Worm (Caenorhabditis elegans) whole organism, mixed stage, embryonic: ENCODE measurements around the gene gcy-13.

Experiments used
- M03D4.4 ChIP-seq: sonication (generic microtip); optimal IDR thresholded peaks from 2 replicates; lab custom pipeline; 2017; ENCODE audit warnings: mild to moderate bottlenecking, missing genetic modification characterization, missing compliant biosample characterization
- ceh-83 ChIP-seq: fragments of 200-800 bp; sonication (Bioruptor generic); optimal IDR thresholded peaks from 2 replicates; lab custom pipeline; 2018; ENCODE audit warnings: mild to moderate bottlenecking, missing genetic modification characterization, missing compliant biosample characterization
- flh-1 ChIP-seq: fragments of 200-800 bp; sonication (Bioruptor generic); optimal IDR thresholded peaks from 2 replicates; lab custom pipeline; 2018; ENCODE audit warnings: mild to moderate bottlenecking, missing genetic modification characterization, moderate library complexity, missing compliant biosample characterization
- lin-13 ChIP-seq: fragments of 150-350 bp; optimal IDR thresholded peaks from 2 replicates; lab custom pipeline; 2014; ENCODE audit warnings: missing biosample characterization, missing genetic modification characterization
- mep-1 ChIP-seq: fragments of 150-350 bp; optimal IDR thresholded peaks from 2 replicates; lab custom pipeline; 2017; ENCODE audit warnings: missing biosample characterization, missing genetic modification reagents, missing genetic modification characterization, inconsistent platforms
- mls-2 ChIP-seq: sonication (generic microtip); optimal IDR thresholded peaks from 2 replicates; lab custom pipeline; 2016; ENCODE audit warnings: mild to moderate bottlenecking, missing genetic modification characterization, moderate library complexity, missing compliant biosample characterization
- unc-39 ChIP-seq: fragments of 150-350 bp; optimal IDR thresholded peaks from 2 replicates; lab custom pipeline; 2014; ENCODE audit warnings: missing biosample characterization, missing genetic modification characterization
- unc-62 ChIP-seq: fragments of 150-350 bp; optimal IDR thresholded peaks from 2 replicates; lab custom pipeline; 2014; ENCODE audit warnings: missing biosample characterization, missing genetic modification reagents, missing genetic modification characterization

ce11 chrV:12377256-12377655, 7.9 kb upstream of the gcy-13 start, which contains the start of gene K01D12.1:
- TF ChIP-seq ceh-83 (GFP tag; lab: Kevin White, UChicago) (no peak), mep-1 (tag; lab: Kevin White, UChicago) (no peak), flh-1 (GFP tag; lab: Kevin White, UChicago) (no peak), mls-2 (tag; lab: Kevin White, UChicago) (no peak), lin-13 (tag; lab: Kevin White, UChicago) (no peak), unc-39 (no peak), unc-62 (no peak), M03D4.4 (no peak)
